Worm (Caenorhabditis elegans): Measurements from ENCODE around the gene F25D1.5.

The F25D1.5 gene

DNA sequence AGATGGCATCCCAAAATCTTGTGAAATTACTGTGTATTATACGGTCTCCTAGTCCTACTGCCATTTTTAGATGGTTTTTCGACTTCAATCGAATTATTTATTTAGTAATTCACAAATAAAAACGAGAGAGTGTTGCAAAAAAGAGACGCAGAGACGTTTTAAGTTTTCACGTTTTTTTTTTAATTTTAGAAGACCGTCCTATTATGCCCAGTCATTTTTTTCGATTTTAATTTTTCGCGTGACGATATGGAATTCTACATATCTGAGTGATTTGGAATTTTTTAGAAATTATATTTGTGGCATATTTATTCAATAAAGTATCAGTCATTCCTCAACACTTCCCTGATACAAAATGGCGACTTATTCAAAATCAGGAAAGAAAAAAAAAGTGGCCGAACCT, 49.9 kb downstream of the F25D1.5 start, which contains the start of gene C35A5.4:
Gene C35A5.4, plus strand, starts transcription at position 301 of the 400 bp plus-strand sequence.
- TF ChIP-seq unc-62 (GFP tag; optimal IDR thresholded peaks at IDR 0.05 in 1 of 2) (peak in 1 of 2 experiments; percentile 28), unc-62 (tag; optimal IDR thresholded peaks at IDR 0.05) (no peak), vab-7 (GFP tag; IDR thresholded peaks at IDR 0.05) (no peak)

Data from whole organism, L4 larva.